Worm (Caenorhabditis elegans) whole organism, L1 larva: ENCODE results near the gene C05C10.7.

Source experiments
- C04F5.9 ChIP-seq: sonication (generic microtip); optimal IDR thresholded peaks from 2 replicates; lab custom pipeline; 2016; ENCODE audit warnings: missing genetic modification characterization, missing compliant biosample characterization
- C16A3.4 ChIP-seq: fragments of 150-350 bp; optimal IDR thresholded peaks from 2 replicates; lab custom pipeline; 2014; ENCODE audit warnings: missing biosample characterization, missing genetic modification characterization
- F16B12.6 ChIP-seq: fragments of 150-350 bp; optimal IDR thresholded peaks from 2 replicates; lab custom pipeline; 2014; ENCODE audit warnings: missing biosample characterization, missing genetic modification characterization
- aha-1 ChIP-seq: fragments of 150-350 bp; optimal IDR thresholded peaks from 2 replicates; lab custom pipeline; 2014; ENCODE audit warnings: missing biosample characterization, missing genetic modification characterization
- aly-2 ChIP-seq: fragments of 150-350 bp; optimal IDR thresholded peaks from 2 replicates; lab custom pipeline; 2014; ENCODE audit warnings: missing biosample characterization, missing genetic modification characterization
- blmp-1 ChIP-seq: fragments of 150-350 bp; optimal IDR thresholded peaks from 2 replicates; lab custom pipeline; 2014; ENCODE audit warnings: missing biosample characterization, missing genetic modification characterization
- ceh-90 ChIP-seq: sonication (generic microtip); optimal IDR thresholded peaks from 2 replicates; lab custom pipeline; 2016; ENCODE audit warnings: missing genetic modification characterization, missing compliant biosample characterization
- dsc-1 ChIP-seq: sonication (generic microtip); optimal IDR thresholded peaks from 2 replicates; lab custom pipeline; 2016; ENCODE audit warnings: mild to moderate bottlenecking, missing genetic modification characterization, missing compliant biosample characterization
- efl-1 ChIP-seq, 4 experiments: fragments of 150-350 bp; optimal IDR thresholded peaks in 3 of 4; peaks in 1 of 4; 1 replicate in 1 of 4; 2 replicates in 3 of 4; lab custom pipeline; 2014; ENCODE audit warnings: missing biosample characterization in 2 of 4, missing genetic modification characterization in 2 of 4, missing genetic modification reagents in 2 of 4
- egl-13 ChIP-seq: sonication (generic microtip); optimal IDR thresholded peaks from 2 replicates; lab custom pipeline; 2016; ENCODE audit warnings: missing genotype, missing genetic modification reagents, missing genetic modification characterization, missing compliant biosample characterization
- elt-2 ChIP-seq: sonication (generic microtip); optimal IDR thresholded peaks from 2 replicates; lab custom pipeline; 2016; ENCODE audit warnings: missing genetic modification characterization, mild to moderate bottlenecking, inconsistent platforms, missing compliant biosample characterization, missing genetic modification reagents
- fkh-4 ChIP-seq: sonication (generic microtip); optimal IDR thresholded peaks from 2 replicates; lab custom pipeline; 2016; ENCODE audit warnings: missing compliant biosample characterization, missing genetic modification characterization, borderline replicate concordance
- fkh-8 ChIP-seq: sonication (generic microtip); optimal IDR thresholded peaks from 2 replicates; lab custom pipeline; 2016; ENCODE audit warnings: mild to moderate bottlenecking, missing genetic modification characterization, missing compliant biosample characterization
- fos-1 ChIP-seq: fragments of 150-350 bp; optimal IDR thresholded peaks from 2 replicates; lab custom pipeline; 2014; ENCODE audit warnings: missing biosample characterization, missing genetic modification characterization
- grh-1 ChIP-seq: fragments of 200-800 bp; sonication (Bioruptor generic); IDR thresholded peaks from 2 replicates; pipeline ENCODE4 v1.3.6; 2022; ENCODE audit warnings: missing genetic modification reagents, missing genetic modification characterization, missing compliant biosample characterization
- hlh-4 ChIP-seq: sonication (generic microtip); optimal IDR thresholded peaks from 2 replicates; lab custom pipeline; 2016; ENCODE audit warnings: mild to moderate bottlenecking, missing genetic modification characterization, missing compliant biosample characterization
- hpl-2 ChIP-seq: fragments of 150-350 bp; optimal IDR thresholded peaks from 2 replicates; lab custom pipeline; 2014; ENCODE audit warnings: missing biosample characterization, missing genetic modification reagents, missing genetic modification characterization
- irx-1 ChIP-seq: sonication (generic microtip); optimal IDR thresholded peaks from 2 replicates; lab custom pipeline; 2016; ENCODE audit warnings: missing genetic modification characterization, missing compliant biosample characterization
- jun-1 ChIP-seq: fragments of 150-350 bp; optimal IDR thresholded peaks from 2 replicates; lab custom pipeline; 2014; ENCODE audit warnings: missing biosample characterization, missing genetic modification reagents, missing genetic modification characterization
- lin-13 ChIP-seq: fragments of 150-350 bp; optimal IDR thresholded peaks from 2 replicates; lab custom pipeline; 2014; ENCODE audit warnings: missing biosample characterization, missing genetic modification reagents, missing genetic modification characterization
- lin-15B ChIP-seq: fragments of 150-350 bp; sonication (generic microtip); optimal IDR thresholded peaks from 3 replicates; lab custom pipeline; 2014; ENCODE audit warnings: missing biosample characterization, missing genetic modification characterization
- lir-3 ChIP-seq: sonication (generic microtip); optimal IDR thresholded peaks from 2 replicates; lab custom pipeline; 2016; ENCODE audit warnings: mild to moderate bottlenecking, missing genetic modification characterization, moderate library complexity, missing compliant biosample characterization; ENCODE audit not compliant: poor library complexity
- lsy-2 ChIP-seq, 2 experiments: fragments of 150-350 bp; optimal IDR thresholded peaks; 2 replicates each; lab custom pipeline; 2014; ENCODE audit warnings: missing biosample characterization in 2 of 2, missing genetic modification characterization in 2 of 2
- mdl-1 ChIP-seq, 2 experiments: fragments of 150-350 bp; optimal IDR thresholded peaks; 2 replicates each; lab custom pipeline; 2014 to 2017; ENCODE audit warnings: missing biosample characterization in 2 of 2, missing genetic modification characterization in 2 of 2, inconsistent platforms in 1 of 2
- nhr-19 ChIP-seq: fragments of 200-800 bp; sonication (Bioruptor generic); conservative IDR thresholded peaks from 2 replicates; pipeline ENCODE4 v1.3.6; 2022; ENCODE audit warnings: missing genetic modification characterization, missing compliant biosample characterization
- nhr-20 ChIP-seq: sonication (generic microtip); optimal IDR thresholded peaks from 2 replicates; lab custom pipeline; 2016; ENCODE audit warnings: mild to moderate bottlenecking, missing genetic modification characterization, missing compliant biosample characterization
- nhr-71 ChIP-seq: sonication (generic microtip); optimal IDR thresholded peaks from 2 replicates; lab custom pipeline; 2016; ENCODE audit warnings: mild to moderate bottlenecking, missing genetic modification characterization, moderate library complexity, missing compliant biosample characterization
- nhr-76 ChIP-seq: sonication (generic microtip); optimal IDR thresholded peaks from 2 replicates; lab custom pipeline; 2017; ENCODE audit warnings: missing biosample characterization, missing genetic modification characterization
- nhr-77 ChIP-seq: fragments of 150-350 bp; optimal IDR thresholded peaks from 2 replicates; lab custom pipeline; 2014; ENCODE audit warnings: missing biosample characterization, missing genetic modification characterization
- nhr-85 ChIP-seq: sonication (generic microtip); peaks from one replicate; lab custom pipeline; 2016; ENCODE audit warnings: missing genetic modification characterization, inconsistent platforms, missing compliant biosample characterization
- nhr-90 ChIP-seq: sonication (generic microtip); optimal IDR thresholded peaks from 2 replicates; lab custom pipeline; 2016; ENCODE audit warnings: mild to moderate bottlenecking, missing genetic modification characterization, missing compliant biosample characterization; ENCODE audit not compliant: poor library complexity
- pax-3 ChIP-seq: fragments of 200-800 bp; sonication (Bioruptor generic); optimal IDR thresholded peaks from 2 replicates; lab custom pipeline; 2018; ENCODE audit warnings: mild to moderate bottlenecking, missing genetic modification characterization, moderate library complexity, missing compliant biosample characterization
- pqm-1 ChIP-seq: sonication (generic microtip); optimal IDR thresholded peaks from 3 replicates; lab custom pipeline; 2017; ENCODE audit warnings: missing biosample characterization, missing genetic modification characterization
- rnt-1 ChIP-seq: sonication (generic microtip); optimal IDR thresholded peaks from 2 replicates; lab custom pipeline; 2016; ENCODE audit warnings: mild to moderate bottlenecking, missing genetic modification characterization, moderate library complexity, missing compliant biosample characterization
- skn-1 ChIP-seq: fragments of 150-350 bp; optimal IDR thresholded peaks from 2 replicates; lab custom pipeline; 2014; ENCODE audit warnings: missing biosample characterization, missing genetic modification characterization
- snu-23 ChIP-seq: sonication (generic microtip); optimal IDR thresholded peaks from 2 replicates; lab custom pipeline; 2016; ENCODE audit warnings: missing genetic modification characterization, missing compliant biosample characterization
- swsn-7 ChIP-seq: sonication (generic microtip); optimal IDR thresholded peaks from 2 replicates; lab custom pipeline; 2016; ENCODE audit warnings: missing genetic modification characterization, missing compliant biosample characterization
- tlp-1 ChIP-seq: fragments of 150-350 bp; optimal IDR thresholded peaks from 2 replicates; lab custom pipeline; 2014; ENCODE audit warnings: missing biosample characterization, missing genetic modification characterization
- unc-130 ChIP-seq: fragments of 150-350 bp; optimal IDR thresholded peaks from 2 replicates; lab custom pipeline; 2017; ENCODE audit warnings: missing biosample characterization, missing genetic modification characterization, inconsistent platforms
- unc-62 ChIP-seq: fragments of 150-350 bp; optimal IDR thresholded peaks from 2 replicates; lab custom pipeline; 2014; ENCODE audit warnings: missing biosample characterization, missing genetic modification reagents, missing genetic modification characterization
- vab-15 ChIP-seq: sonication (generic microtip); optimal IDR thresholded peaks from 2 replicates; lab custom pipeline; 2017; ENCODE audit warnings: missing genotype, mild to moderate bottlenecking, missing genetic modification characterization, missing compliant biosample characterization
- xbp-1 ChIP-seq: sonication (generic microtip); optimal IDR thresholded peaks from 2 replicates; lab custom pipeline; 2016; ENCODE audit warnings: missing genetic modification characterization, missing compliant biosample characterization
- zag-1 ChIP-seq: fragments of 150-350 bp; optimal IDR thresholded peaks from 2 replicates; lab custom pipeline; 2014; ENCODE audit warnings: missing biosample characterization, missing genetic modification characterization
- ztf-11 ChIP-seq, 2 experiments: sonication (generic microtip); optimal IDR thresholded peaks; 2 replicates each; lab custom pipeline; 2016 to 2017; ENCODE audit warnings: missing genetic modification characterization in 2 of 2, missing biosample characterization in 1 of 2, missing compliant biosample characterization in 1 of 2

The C05C10.7 gene

DNA sequence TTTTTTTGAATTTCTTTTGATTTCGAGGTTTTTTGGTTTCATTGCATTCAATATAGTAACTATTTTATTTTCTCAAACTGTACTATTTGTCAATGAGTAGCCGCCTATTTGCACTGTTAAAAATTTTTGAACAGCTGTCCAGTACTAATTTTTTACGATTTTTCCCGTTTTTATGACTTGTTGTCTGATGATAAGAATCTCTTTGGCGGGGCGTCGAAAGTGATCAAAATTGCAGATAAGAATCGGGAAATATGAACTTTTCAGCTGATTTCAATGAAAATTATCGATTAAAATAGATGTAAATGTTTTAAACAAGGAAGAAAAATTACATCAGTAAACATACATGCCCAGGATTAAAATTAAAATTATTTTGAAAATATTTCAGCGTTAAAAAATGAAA lies 35.4 kb upstream of the C05C10.7 start (continued):
- no peak for TF ChIP-seq C04F5.9 (tag; lab: Kevin White, UChicago)
- no peak for TF ChIP-seq nhr-76
- peak; percentile 71 for TF ChIP-seq elt-2 (tag; lab: Kevin White, UChicago)
- TF ChIP-seq tlp-1 (tag; lab: Kevin White, UChicago): peak; percentile 36
- TF ChIP-seq, all 84 proteins: peak for 7

ce11 chrII:9970438-9971092 lies 31.8 kb upstream of the C05C10.7 start, which contains the start of gene R53.5:
Gene R53.5, minus strand, starts transcription at chrII:9970488.
- TF ChIP-seq ztf-11 (tag; optimal IDR thresholded peaks at IDR 0.05; lab: Kevin White, UChicago) (no peak), nhr-71 (no peak), swsn-7 (tag; lab: Kevin White, UChicago) (no peak), C04F5.9 (tag; lab: Kevin White, UChicago) (no peak), skn-1 (tag; lab: Kevin White, UChicago) (no peak), efl-1 (optimal IDR thresholded peaks at IDR 0.05; lab: Kevin White, UChicago) (no peak), efl-1 (GFP tag; optimal IDR thresholded peaks at IDR 0.05 in 1 of 2; lab: Kevin White, UChicago) (peak in 1 of 2 experiments; percentile 30), lin-13 (GFP tag; lab: Kevin White, UChicago) (no peak), fos-1 (tag; lab: Kevin White, UChicago) (no peak), lsy-2 (tag; optimal IDR thresholded peaks at IDR 0.05; lab: Kevin White, UChicago) (peak in 1 of 2 experiments; percentile 38), egl-13 (tag; lab: Kevin White, UChicago) (no peak), aly-2 (no peak), elt-2 (tag; lab: Kevin White, UChicago) (no peak), grh-1 (GFP tag; lab: Robert Waterston, UW) (no peak), zag-1 (tag; lab: Kevin White, UChicago) (no peak), fkh-4 (tag; lab: Kevin White, UChicago) (no peak), snu-23 (GFP tag; lab: Kevin White, UChicago) (no peak), dsc-1 (no peak)

DNA sequence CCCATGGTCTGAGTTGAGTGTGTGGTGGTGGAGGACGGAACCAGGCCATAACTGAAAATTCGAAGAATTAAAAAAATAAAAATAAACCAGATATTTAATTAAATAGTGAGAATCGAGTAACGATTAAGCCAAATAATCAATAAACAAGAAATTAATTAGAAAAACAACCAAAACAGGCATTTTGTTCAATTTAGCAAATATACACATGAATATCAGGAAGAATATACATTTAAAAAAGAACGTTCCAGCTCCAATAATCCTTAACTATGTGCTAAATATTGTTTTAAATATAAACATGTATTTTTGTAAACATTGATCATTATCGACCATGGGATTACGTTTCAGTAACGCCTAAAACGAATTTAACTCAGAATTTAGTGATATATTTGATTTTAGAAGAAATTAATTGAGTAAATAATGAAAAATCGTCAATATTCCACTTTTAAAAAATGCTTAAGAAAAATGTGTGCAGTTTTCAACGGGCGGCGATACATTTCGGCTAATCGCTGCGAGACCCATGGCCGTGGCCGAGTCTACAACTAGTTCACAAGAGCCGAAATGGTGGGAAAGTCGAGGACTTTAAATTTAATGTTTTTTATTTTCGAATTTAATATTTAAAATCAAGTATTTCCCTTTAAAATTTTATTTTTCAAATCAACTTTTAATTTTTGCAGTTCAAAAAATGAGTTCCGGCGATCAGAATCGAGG lies 29.4 kb upstream of the C05C10.7 start, which contains the start of the genes R53.4 and psf-1:
Gene R53.4 (minus strand): TSS at position 51 of the 708 bp plus-strand sequence.
Gene psf-1 (plus strand): TSS at position 675 of the 708 bp plus-strand sequence.
- TF ChIP-seq fkh-8 (tag; lab: Kevin White, UChicago) (peak; percentile 53), jun-1 (tag; lab: Kevin White, UChicago) (no peak), unc-130 (peak; percentile 32), nhr-85 (tag; lab: Kevin White, UChicago) (peak; percentile 62), fkh-4 (tag; lab: Kevin White, UChicago) (no peak), nhr-76 (no peak), hlh-4 (no peak), F16B12.6 (tag; lab: Kevin White, UChicago) (peak; percentile 55), C04F5.9 (tag; lab: Kevin White, UChicago) (peak; percentile 14), swsn-7 (tag; lab: Kevin White, UChicago) (peak; percentile 58), lin-13 (GFP tag; lab: Kevin White, UChicago) (peak; percentile 53), nhr-71 (peak; percentile 81), nhr-90 (tag; lab: Kevin White, UChicago) (peak; percentile 46), nhr-20 (tag; lab: Kevin White, UChicago) (peak; percentile 71), nhr-77 (tag; lab: Kevin White, UChicago) (peak; percentile 25), lin-15B (peak; percentile 54), blmp-1 (tag; lab: Kevin White, UChicago) (peak; percentile 62), pax-3 (tag; lab: Kevin White, UChicago) (peak; percentile 33), hpl-2 (GFP tag; lab: Kevin White, UChicago) (no peak), rnt-1 (tag; lab: Kevin White, UChicago) (peak; percentile 91), unc-62 (GFP tag; lab: Kevin White, UChicago) (no peak), vab-15 (tag; lab: Kevin White, UChicago) (peak; percentile 37), irx-1 (tag; lab: Kevin White, UChicago) (peak; percentile 53), mdl-1 (tag; optimal IDR thresholded peaks at IDR 0.05; lab: Kevin White, UChicago) (peak in 1 of 2 experiments; percentile 24), aha-1 (tag; lab: Kevin White, UChicago) (peak; percentile 15), egl-13 (tag; lab: Kevin White, UChicago) (peak; percentile 43), nhr-19 (GFP tag; lab: Robert Waterston, UW) (peak; percentile 48), xbp-1 (tag; lab: Kevin White, UChicago) (peak; percentile 61), skn-1 (tag; lab: Kevin White, UChicago) (peak; percentile 83), C16A3.4 (tag; lab: Kevin White, UChicago) (peak; percentile 61), lir-3 (peak; percentile 86), lsy-2 (tag; optimal IDR thresholded peaks at IDR 0.05; lab: Kevin White, UChicago) (peak; percentile 80 to 88), snu-23 (GFP tag; lab: Kevin White, UChicago) (peak; percentile 75), ceh-90 (tag; lab: Kevin White, UChicago) (peak; percentile 63), ztf-11 (tag; optimal IDR thresholded peaks at IDR 0.05; lab: Kevin White, UChicago) (peak in 1 of 2 experiments; percentile 57), pqm-1 (tag; lab: Kevin White, UChicago) (no peak), dsc-1 (peak; percentile 19)
